Fruit fly (Drosophila melanogaster): ENCODE measurements around the gene CG43367.

DNA sequence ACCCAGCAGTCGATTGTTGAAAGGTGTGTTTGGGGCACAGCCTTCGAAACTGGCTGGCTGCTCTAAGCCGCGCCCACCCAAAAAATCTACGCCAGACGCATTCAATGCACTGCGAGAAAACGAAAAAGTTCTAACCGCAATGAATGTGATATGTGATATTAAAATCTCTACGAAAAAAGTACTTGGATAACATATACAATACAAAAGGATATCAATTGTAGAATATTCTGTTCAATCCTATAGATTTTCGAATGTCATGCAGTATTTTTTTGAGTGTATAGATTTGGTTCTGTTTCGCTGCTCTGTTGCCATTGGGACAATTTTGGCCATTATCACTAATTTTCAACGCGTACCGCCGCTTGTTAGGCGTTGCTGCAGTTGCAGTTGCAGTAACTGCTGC, 15.9 kb downstream of the CG43367 start:
- TF ChIP-seq CTCF (optimal IDR thresholded peaks at IDR 0.05), result no peak
- no peak for TF ChIP-seq CG8478 (optimal IDR thresholded peaks at IDR 0.05)

Data from S2 (cell line).